Fruit fly (Drosophila melanogaster): Measurements from ENCODE around the gene CG18493.

DNA sequence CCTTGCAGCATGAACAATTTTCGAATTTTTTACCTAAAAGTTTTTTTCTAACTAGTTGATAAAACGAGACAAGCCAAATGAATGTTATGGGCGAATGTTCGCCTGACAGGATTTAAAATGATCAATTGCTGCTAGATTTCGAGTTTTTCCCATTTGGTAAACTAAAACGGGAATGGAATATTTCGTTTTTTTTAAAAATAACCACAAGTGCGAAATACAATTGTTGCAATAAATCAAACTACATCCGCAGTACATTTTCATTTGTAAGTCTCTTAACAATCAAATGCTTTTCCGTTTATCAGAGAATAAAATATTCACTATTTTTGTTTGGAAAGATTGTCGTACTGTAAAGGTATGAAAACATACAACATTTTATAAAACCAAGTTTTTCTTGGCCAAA, 35.0 kb downstream of the CG18493 start, which contains the start of gene CG3517:
- no peak for TF ChIP-seq CG8388 (GFP tag; optimal IDR thresholded peaks at IDR 0.05)
- TF ChIP-seq CG31441 (GFP tag; IDR thresholded peaks at IDR 0.05): no peak
- TF ChIP-seq CG15269 (tag; optimal IDR thresholded peaks at IDR 0.05): no peak
- no peak for TF ChIP-seq dimm (GFP tag; IDR thresholded peaks at IDR 0.05)
- TF ChIP-seq lola (GFP tag; optimal IDR thresholded peaks at IDR 0.05): no peak
- no peak for TF ChIP-seq Neu2 (GFP tag; optimal IDR thresholded peaks at IDR 0.05; ENCODE audit: borderline replicate concordance)
- TF ChIP-seq sob (GFP tag; IDR thresholded peaks at IDR 0.05): no peak
- TF ChIP-seq chinmo (GFP tag; IDR thresholded peaks at IDR 0.05; ENCODE audit: partially characterized antibody): no peak
- TF ChIP-seq mld (GFP tag; IDR thresholded peaks at IDR 0.05; ENCODE audit: partially characterized antibody): no peak
- TF ChIP-seq Adf1 (GFP tag; IDR thresholded peaks at IDR 0.05): no peak
- no peak for TF ChIP-seq CG34422 (GFP tag; IDR thresholded peaks at IDR 0.05)
- TF ChIP-seq CG11560 (tag; IDR thresholded peaks at IDR 0.05): no peak
